Worm (Caenorhabditis elegans) whole organism, L4 larva: ENCODE measurements around the gene Y37E11B.6.

ENCODE experiments used
- D1046.2 ChIP-seq: fragments of 200-800 bp; sonication (Bioruptor generic); IDR thresholded peaks from 2 replicates; pipeline ENCODE4 v1.3.6; 2022; ENCODE audit warnings: missing genetic modification characterization, missing compliant biosample characterization
- F10B5.3 ChIP-seq: sonication (generic microtip); optimal IDR thresholded peaks from 2 replicates; lab custom pipeline; 2016; ENCODE audit warnings: mild to moderate bottlenecking, missing genetic modification characterization, missing compliant biosample characterization
- F26F4.8 ChIP-seq: fragments of 200-800 bp; sonication (Bioruptor generic); conservative IDR thresholded peaks from 2 replicates; pipeline ENCODE4 v1.3.6; 2022; ENCODE audit warnings: missing genetic modification characterization, missing compliant biosample characterization
- F37D6.2 ChIP-seq: sonication (generic microtip); optimal IDR thresholded peaks from 2 replicates; lab custom pipeline; 2016; ENCODE audit warnings: mild to moderate bottlenecking, missing genetic modification characterization, missing compliant biosample characterization
- F49E8.2 ChIP-seq: sonication (generic microtip); optimal IDR thresholded peaks from 2 replicates; lab custom pipeline; 2016; ENCODE audit warnings: missing compliant biosample characterization, mild to moderate bottlenecking, missing genetic modification characterization, borderline replicate concordance
- R02D3.7 ChIP-seq: fragments of 150-350 bp; sonication (generic microtip); optimal IDR thresholded peaks from 3 replicates; lab custom pipeline; 2014; ENCODE audit warnings: missing biosample characterization, missing genetic modification characterization
- Y48G9A.11 ChIP-seq: fragments of 200-800 bp; sonication (Bioruptor generic); IDR thresholded peaks from 2 replicates; pipeline ENCODE4 v1.3.6; 2022; ENCODE audit warnings: missing genetic modification reagents, missing genetic modification characterization, missing compliant biosample characterization
- aha-1 ChIP-seq: fragments of 150-350 bp; peaks from one replicate; lab custom pipeline; 2014; ENCODE audit warnings: missing biosample characterization, missing genetic modification characterization
- ama-1 ChIP-seq: fragments of 150-350 bp; optimal IDR thresholded peaks from 2 replicates; lab custom pipeline; 2014; ENCODE audit warnings: inconsistent platforms, mixed read lengths
- ceh-20 ChIP-seq: fragments of 200-800 bp; sonication (Bioruptor generic); IDR thresholded peaks from 2 replicates; pipeline ENCODE4 v1.3.6; 2022; ENCODE audit warnings: missing genetic modification reagents, missing genetic modification characterization, missing compliant biosample characterization
- ceh-32 ChIP-seq: sonication (generic microtip); optimal IDR thresholded peaks from 2 replicates; lab custom pipeline; 2016; ENCODE audit warnings: mild to moderate bottlenecking, missing genetic modification characterization, missing compliant biosample characterization; ENCODE audit not compliant: poor library complexity
- ctbp-1 ChIP-seq: fragments of 200-800 bp; sonication (Bioruptor generic); IDR thresholded peaks from 2 replicates; pipeline ENCODE4 v1.3.6; 2022; ENCODE audit warnings: missing genetic modification reagents, missing genetic modification characterization, missing compliant biosample characterization
- daf-8 ChIP-seq: fragments of 200-800 bp; sonication (Bioruptor generic); IDR thresholded peaks from 2 replicates; pipeline ENCODE4 v1.3.6; 2022; ENCODE audit warnings: missing genetic modification characterization, missing compliant biosample characterization
- dve-1 ChIP-seq: sonication (generic microtip); optimal IDR thresholded peaks from 2 replicates; lab custom pipeline; 2017; ENCODE audit warnings: antibody characterized with exemption, mild to moderate bottlenecking, missing genetic modification characterization, missing compliant biosample characterization; ENCODE audit not compliant: insufficient read depth
- fkh-10 ChIP-seq: fragments of 150-350 bp; optimal IDR thresholded peaks from 2 replicates; lab custom pipeline; 2014; ENCODE audit warnings: missing biosample characterization, missing genetic modification reagents, missing genetic modification characterization
- hlh-11 ChIP-seq: fragments of 200-800 bp; sonication (Bioruptor generic); optimal IDR thresholded peaks from 2 replicates; lab custom pipeline; 2018; ENCODE audit warnings: mild to moderate bottlenecking, missing genetic modification characterization, missing compliant biosample characterization
- hlh-30 ChIP-seq: sonication (generic microtip); optimal IDR thresholded peaks from 2 replicates; lab custom pipeline; 2017; ENCODE audit warnings: antibody characterized with exemption, mild to moderate bottlenecking, missing genetic modification characterization, missing compliant biosample characterization; ENCODE audit not compliant: insufficient read depth
- lim-7 ChIP-seq: fragments of 200-800 bp; sonication (Bioruptor generic); IDR thresholded peaks from 2 replicates; pipeline ENCODE4 v1.3.6; 2022; ENCODE audit warnings: missing genetic modification characterization, missing compliant biosample characterization
- lin-1 ChIP-seq: fragments of 200-800 bp; sonication (Bioruptor generic); IDR thresholded peaks from 2 replicates; pipeline ENCODE4 v1.3.6; 2022; ENCODE audit warnings: missing genetic modification reagents, missing genetic modification characterization, missing compliant biosample characterization
- lin-13 ChIP-seq: fragments of 150-350 bp; optimal IDR thresholded peaks from 2 replicates; lab custom pipeline; 2014; ENCODE audit warnings: missing biosample characterization, missing genetic modification reagents, missing genetic modification characterization
- lin-38 ChIP-seq: fragments of 200-800 bp; sonication (Bioruptor generic); IDR thresholded peaks from 2 replicates; pipeline ENCODE4 v1.3.6; 2022; ENCODE audit warnings: missing genetic modification reagents, missing genetic modification characterization, missing compliant biosample characterization
- lir-3 ChIP-seq: sonication (generic microtip); optimal IDR thresholded peaks from 2 replicates; lab custom pipeline; 2016; ENCODE audit warnings: mild to moderate bottlenecking, missing genetic modification characterization, missing compliant biosample characterization
- lsy-2 ChIP-seq, 2 experiments: fragments of 150-350 bp in 1 of 2; sonication (generic microtip) in 1 of 2; optimal IDR thresholded peaks; 2 replicates each; lab custom pipeline; 2014 to 2017; ENCODE audit warnings: missing biosample characterization in 2 of 2, missing genetic modification characterization in 2 of 2
- mep-1 ChIP-seq: fragments of 150-350 bp; sonication (generic microtip); optimal IDR thresholded peaks from 3 replicates; lab custom pipeline; 2014; ENCODE audit warnings: missing biosample characterization, missing genetic modification characterization
- mes-2 ChIP-seq: sonication (generic microtip); optimal IDR thresholded peaks from 2 replicates; lab custom pipeline; 2016; ENCODE audit warnings: missing genotype, mild to moderate bottlenecking, missing genetic modification characterization, missing compliant biosample characterization; ENCODE audit not compliant: poor library complexity, severe bottlenecking
- mxl-3 ChIP-seq: fragments of 200-800 bp; sonication (Bioruptor generic); optimal IDR thresholded peaks from 2 replicates; lab custom pipeline; 2018; ENCODE audit warnings: mild to moderate bottlenecking, missing genetic modification characterization, missing compliant biosample characterization
- nhr-28 ChIP-seq: fragments of 150-350 bp; optimal IDR thresholded peaks from 2 replicates; lab custom pipeline; 2014; ENCODE audit warnings: missing biosample characterization, missing genetic modification characterization
- nhr-42 ChIP-seq: fragments of 200-800 bp; sonication (Bioruptor generic); IDR thresholded peaks from 2 replicates; pipeline ENCODE4 v1.3.6; 2022; ENCODE audit warnings: missing genetic modification characterization, missing compliant biosample characterization
- nhr-6 ChIP-seq: fragments of 150-350 bp; optimal IDR thresholded peaks from 2 replicates; lab custom pipeline; 2014; ENCODE audit warnings: missing biosample characterization, missing genetic modification characterization
- php-3 ChIP-seq: fragments of 200-800 bp; sonication (Bioruptor generic); IDR thresholded peaks from 2 replicates; pipeline ENCODE4 v1.3.6; 2022; ENCODE audit warnings: missing genetic modification reagents, missing genetic modification characterization, missing compliant biosample characterization
- pqm-1 ChIP-seq: sonication (generic microtip); optimal IDR thresholded peaks from 2 replicates; lab custom pipeline; 2017; ENCODE audit warnings: missing biosample characterization, missing genetic modification characterization
- rbr-2 ChIP-seq: sonication (generic microtip); optimal IDR thresholded peaks from 2 replicates; lab custom pipeline; 2016; ENCODE audit warnings: missing genotype, missing genetic modification characterization, missing compliant biosample characterization
- saeg-2 ChIP-seq: fragments of 200-800 bp; sonication (Bioruptor generic); IDR thresholded peaks from 2 replicates; pipeline ENCODE4 v1.3.6; 2022; ENCODE audit warnings: missing genetic modification reagents, missing genetic modification characterization, missing compliant biosample characterization
- sdz-12 ChIP-seq: fragments of 200-800 bp; sonication (Bioruptor generic); optimal IDR thresholded peaks from 2 replicates; lab custom pipeline; 2018; ENCODE audit warnings: mild to moderate bottlenecking, missing genetic modification characterization, missing compliant biosample characterization
- set-16 ChIP-seq: fragments of 200-800 bp; sonication (Bioruptor generic); IDR thresholded peaks from 2 replicates; pipeline ENCODE4 v1.3.6; 2022; ENCODE audit warnings: missing genetic modification reagents, missing genetic modification characterization, missing compliant biosample characterization
- spr-1 ChIP-seq: sonication (generic microtip); optimal IDR thresholded peaks from 2 replicates; lab custom pipeline; 2016; ENCODE audit warnings: mild to moderate bottlenecking, missing genetic modification characterization, missing compliant biosample characterization
- spr-3 ChIP-seq: fragments of 200-800 bp; sonication (Bioruptor generic); optimal IDR thresholded peaks from 2 replicates; lab custom pipeline; 2018; ENCODE audit warnings: mild to moderate bottlenecking, missing genetic modification characterization, missing compliant biosample characterization
- tag-97 ChIP-seq: fragments of 200-800 bp; sonication (Bioruptor generic); IDR thresholded peaks from 2 replicates; pipeline ENCODE4 v1.3.6; 2022; ENCODE audit warnings: missing genetic modification characterization, missing compliant biosample characterization
- tra-1 ChIP-seq: fragments of 200-800 bp; sonication (Bioruptor generic); IDR thresholded peaks from 2 replicates; pipeline ENCODE4 v1.3.6; 2022; ENCODE audit warnings: missing genetic modification reagents, missing genetic modification characterization, missing compliant biosample characterization
- vab-7 ChIP-seq: fragments of 200-800 bp; sonication (Bioruptor generic); IDR thresholded peaks from 2 replicates; pipeline ENCODE4 v1.3.6; 2022; ENCODE audit warnings: missing genetic modification reagents, missing genetic modification characterization, missing compliant biosample characterization
- zip-11 ChIP-seq: fragments of 200-800 bp; sonication (Bioruptor generic); IDR thresholded peaks from 2 replicates; pipeline ENCODE4 v1.3.6; 2022; ENCODE audit warnings: missing genetic modification characterization, missing compliant biosample characterization
- zip-2 ChIP-seq: fragments of 150-350 bp; optimal IDR thresholded peaks from 2 replicates; lab custom pipeline; 2014; ENCODE audit warnings: missing biosample characterization, missing genetic modification characterization

The Y37E11B.6 gene

ce11 chrIV:3644863-3645378 lies 45.8 kb upstream of the Y37E11B.6 start (continued):
- no peak for TF ChIP-seq lim-7
- TF ChIP-seq, all 104 proteins: peak for 11

- TF ChIP-seq lin-38 (GFP tag; lab: Robert Waterston, UW) (no peak), Y48G9A.11 (no peak), ceh-32 (no peak), F26F4.8 (GFP tag; lab: Robert Waterston, UW) (no peak), F49E8.2 (tag; lab: Kevin White, UChicago) (no peak), daf-8 (GFP tag; lab: Robert Waterston, UW) (no peak), fkh-10 (GFP tag; lab: Kevin White, UChicago) (no peak), D1046.2 (GFP tag; lab: Robert Waterston, UW) (no peak), zip-2 (no peak), pqm-1 (no peak), R02D3.7 (tag; lab: Kevin White, UChicago) (no peak), sdz-12 (GFP tag; lab: Kevin White, UChicago) (no peak), lir-3 (tag; lab: Kevin White, UChicago) (no peak)
These were observed 43.1 kb upstream of the Y37E11B.6 start, which contains the start of gene CC8.3 for ce11 chrIV:3642189-3642588. TSS of gene CC8.3 (minus strand) at chrIV:3642289.

ce11 chrIV:3638250-3638926 lies 39.3 kb upstream of the Y37E11B.6 start:
- TF ChIP-seq nhr-28 (tag; lab: Kevin White, UChicago): peak; percentile 27
- TF ChIP-seq ceh-20: no peak
- 0 out of 2 replicates have a peak, but pooled peaks have one; percentile 16 for TF ChIP-seq php-3 (GFP tag; lab: Robert Waterston, UW)
- TF ChIP-seq lin-13 (GFP tag; lab: Kevin White, UChicago): no peak
- TF ChIP-seq ama-1: no peak
- peak; percentile 88 for TF ChIP-seq set-16 (GFP tag; lab: Robert Waterston, UW)
- no peak for TF ChIP-seq spr-3 (GFP tag; lab: Kevin White, UChicago)
- TF ChIP-seq dve-1 (tag; lab: Kevin White, UChicago): peak; percentile 5
- no peak for TF ChIP-seq nhr-6 (tag; lab: Kevin White, UChicago)
- no peak for TF ChIP-seq zip-11
- TF ChIP-seq sdz-12 (GFP tag; lab: Kevin White, UChicago): no peak

ce11 chrIV:3636528-3637129 lies 37.5 kb upstream of the Y37E11B.6 start, which contains the start of gene madf-9:
TSS of gene madf-9 (plus strand) at chrIV:3637079.
- TF ChIP-seq nhr-6 (tag; lab: Kevin White, UChicago) (peak; percentile 81), tag-97 (GFP tag; lab: Robert Waterston, UW) (no peak), lin-13 (GFP tag; lab: Kevin White, UChicago) (no peak), lsy-2 (tag; optimal IDR thresholded peaks at IDR 0.05; lab: Kevin White, UChicago) (peak; percentile 37 to 44), mep-1 (tag; lab: Kevin White, UChicago) (peak; percentile 68), spr-1 (tag; lab: Kevin White, UChicago) (peak; percentile 71), tra-1 (0 out of 2 replicates have a peak, but pooled peaks have one; percentile 19), lin-38 (GFP tag; lab: Robert Waterston, UW) (peak; percentile 69), R02D3.7 (tag; lab: Kevin White, UChicago) (no peak), rbr-2 (tag; lab: Kevin White, UChicago) (peak; percentile 79), F10B5.3 (tag; lab: Kevin White, UChicago) (peak; percentile 13), aha-1 (tag; lab: Kevin White, UChicago) (peak; percentile 99), ctbp-1 (GFP tag; lab: Robert Waterston, UW) (peak; percentile 61), hlh-11 (tag; lab: Kevin White, UChicago) (peak; percentile 92), mes-2 (tag; lab: Kevin White, UChicago) (no peak), php-3 (GFP tag; lab: Robert Waterston, UW) (peak; percentile 75), F37D6.2 (tag; lab: Kevin White, UChicago) (peak; percentile 62), saeg-2 (0 out of 2 replicates have a peak, but pooled peaks have one; percentile 64), nhr-42 (peak; percentile 76; the same call in 1 of the 2 replicates), vab-7 (GFP tag; lab: Robert Waterston, UW) (peak; percentile 11; the same call in 1 of the 2 replicates), dve-1 (tag; lab: Kevin White, UChicago) (peak; percentile 45), ceh-20 (peak; percentile 22; the same call in 1 of the 2 replicates), lin-1 (GFP tag; lab: Robert Waterston, UW) (no peak), mxl-3 (GFP tag; lab: Kevin White, UChicago) (peak; percentile 92), set-16 (GFP tag; lab: Robert Waterston, UW) (peak; percentile 100), hlh-30 (tag; lab: Kevin White, UChicago) (peak; percentile 83)
